Worm (Caenorhabditis elegans) whole organism, L2 larva: ENCODE measurements around the gene T24E12.10.

Source experiments
- F13H6.1 ChIP-seq: sonication (generic microtip); optimal IDR thresholded peaks from 2 replicates; lab custom pipeline; 2016; ENCODE audit warnings: missing genetic modification characterization, missing compliant biosample characterization
- alr-1 ChIP-seq: fragments of 150-350 bp; optimal IDR thresholded peaks from 2 replicates; lab custom pipeline; 2014; ENCODE audit warnings: missing biosample characterization, missing genetic modification characterization
- aly-2 ChIP-seq: fragments of 150-350 bp; optimal IDR thresholded peaks from 2 replicates; lab custom pipeline; 2014; ENCODE audit warnings: missing biosample characterization, missing genetic modification characterization
- blmp-1 ChIP-seq: sonication (generic microtip); optimal IDR thresholded peaks from 2 replicates; lab custom pipeline; 2017; ENCODE audit warnings: missing genetic modification characterization, mild to moderate bottlenecking, missing compliant biosample characterization, antibody characterized with exemption, moderate library complexity; ENCODE audit not compliant: insufficient read depth
- ceh-16 ChIP-seq: fragments of 150-350 bp; optimal IDR thresholded peaks from 2 replicates; lab custom pipeline; 2014; ENCODE audit warnings: missing biosample characterization, missing genetic modification characterization
- egl-27 ChIP-seq: sonication (generic microtip); optimal IDR thresholded peaks from 3 replicates; lab custom pipeline; 2017; ENCODE audit warnings: missing biosample characterization, missing genetic modification reagents, missing genetic modification characterization
- elt-3 ChIP-seq: sonication (generic microtip); optimal IDR thresholded peaks from 2 replicates; lab custom pipeline; 2017; ENCODE audit warnings: missing biosample characterization, missing genetic modification characterization
- fos-1 ChIP-seq: fragments of 150-350 bp; optimal IDR thresholded peaks from 2 replicates; lab custom pipeline; 2014; ENCODE audit warnings: missing biosample characterization, missing genetic modification characterization
- lin-13 ChIP-seq: fragments of 150-350 bp; optimal IDR thresholded peaks from 2 replicates; lab custom pipeline; 2014; ENCODE audit warnings: missing biosample characterization, missing genetic modification reagents, missing genetic modification characterization
- lsy-2 ChIP-seq, 2 experiments: fragments of 150-350 bp in 1 of 2; sonication (generic microtip) in 1 of 2; optimal IDR thresholded peaks; 2 replicates each; lab custom pipeline; 2014 to 2017; ENCODE audit warnings: missing biosample characterization in 2 of 2, missing genetic modification characterization in 2 of 2
- nhr-12 ChIP-seq: fragments of 150-350 bp; optimal IDR thresholded peaks from 2 replicates; lab custom pipeline; 2014; ENCODE audit warnings: missing biosample characterization, missing genetic modification characterization
- nhr-77 ChIP-seq: fragments of 150-350 bp; optimal IDR thresholded peaks from 2 replicates; lab custom pipeline; 2014; ENCODE audit warnings: missing biosample characterization, missing genetic modification characterization
- unc-62 ChIP-seq: fragments of 150-350 bp; optimal IDR thresholded peaks from 2 replicates; lab custom pipeline; 2014; ENCODE audit warnings: missing biosample characterization, missing genetic modification reagents, missing genetic modification characterization

- TF ChIP-seq egl-27 (tag; lab: Kevin White, UChicago) (no peak), aly-2 (tag; lab: Kevin White, UChicago) (no peak), lin-13 (GFP tag; lab: Kevin White, UChicago) (no peak), F13H6.1 (tag; lab: Kevin White, UChicago) (no peak), unc-62 (GFP tag; lab: Kevin White, UChicago) (no peak), fos-1 (tag; lab: Kevin White, UChicago) (no peak), nhr-77 (no peak), blmp-1 (tag; lab: Kevin White, UChicago) (no peak), alr-1 (no peak), lsy-2 (tag; optimal IDR thresholded peaks at IDR 0.05; lab: Kevin White, UChicago) (no peak), nhr-12 (tag; lab: Kevin White, UChicago) (no peak), ceh-16 (tag; lab: Kevin White, UChicago) (no peak), elt-3 (tag; lab: Kevin White, UChicago) (no peak)
Measured at ce11 chrII:3787151-3787550, 14.1 kb upstream of the T24E12.10 start, which contains the start of gene T24E12.13.
